Comparison of ENCODE assay signal across 2 worm cellular contexts in genomic region chrIII:13462965-13463783, ce11.
TF ChIP-seq lines count a peak whose summit lies in the region.

ant-1.1 (plus strand) TSS chrIII:13463163.

TF ChIP-seq in whole organism, L4 larva, 104 proteins besides CTCF, POLR2A, EP300 and RAD21 (continued from another document):
- TF ChIP-seq Y75B8A.6 (GFP tag; IDR thresholded peaks at IDR 0.05; lab: Robert Waterston, UW) = peak; percentile 82
- TF ChIP-seq unc-130 (GFP tag; optimal IDR thresholded peaks at IDR 0.05; lab: Kevin White, UChicago) = peak; percentile 81
- TF ChIP-seq ceh-62 (tag; optimal IDR thresholded peaks at IDR 0.05; lab: Kevin White, UChicago) = no peak
- TF ChIP-seq nhr-25 (tag; optimal IDR thresholded peaks at IDR 0.05; lab: Kevin White, UChicago; ENCODE audit: borderline replicate concordance, insufficient read depth) = peak; percentile 82
- TF ChIP-seq pqm-1 (tag; optimal IDR thresholded peaks at IDR 0.05; lab: Kevin White, UChicago) = peak; percentile 21
- peak; percentile 47; the same call in 1 of the 2 replicates for TF ChIP-seq Y48G9A.11 (GFP tag; IDR thresholded peaks at IDR 0.05; lab: Robert Waterston, UW)
- TF ChIP-seq D1046.2 (GFP tag; IDR thresholded peaks at IDR 0.05; lab: Robert Waterston, UW) = peak; percentile 77; the same call in 1 of the 2 replicates
- TF ChIP-seq spr-3 (GFP tag; optimal IDR thresholded peaks at IDR 0.05; lab: Kevin White, UChicago) = peak; percentile 70
- TF ChIP-seq dve-1 (tag; optimal IDR thresholded peaks at IDR 0.05; lab: Kevin White, UChicago; ENCODE audit: insufficient read depth) = peak; percentile 93
- no peak for TF ChIP-seq zip-2 (tag; optimal IDR thresholded peaks at IDR 0.05; lab: Kevin White, UChicago)
- TF ChIP-seq egl-43 (GFP tag; IDR thresholded peaks at IDR 0.05; lab: Robert Waterston, UW) = peak; percentile 88
- TF ChIP-seq duxl-1 (tag; optimal IDR thresholded peaks at IDR 0.05; lab: Kevin White, UChicago; ENCODE audit: poor library complexity) = peak; percentile 68
- TF ChIP-seq lin-13 (GFP tag; optimal IDR thresholded peaks at IDR 0.05; lab: Kevin White, UChicago) = peak; percentile 91
- 0 out of 2 replicates have a peak, but pooled peaks have one; percentile 43 for TF ChIP-seq snpc-1.2 (GFP tag; IDR thresholded peaks at IDR 0.05; lab: Robert Waterston, UW)
- peak; percentile 76 for TF ChIP-seq ZK337.2 (GFP tag; IDR thresholded peaks at IDR 0.05; lab: Robert Waterston, UW)
- TF ChIP-seq lin-29 (GFP tag; IDR thresholded peaks at IDR 0.05; lab: Robert Waterston, UW) = peak; percentile 78
- TF ChIP-seq F49E8.2 (tag; optimal IDR thresholded peaks at IDR 0.05; lab: Kevin White, UChicago; ENCODE audit: borderline replicate concordance) = no peak
- peak; percentile 95 for TF ChIP-seq set-16 (GFP tag; IDR thresholded peaks at IDR 0.05; lab: Robert Waterston, UW)
- TF ChIP-seq ztf-7 (tag; optimal IDR thresholded peaks at IDR 0.05; lab: Kevin White, UChicago) = peak; percentile 6
- TF ChIP-seq dmd-6 (GFP tag; IDR thresholded peaks at IDR 0.05; lab: Robert Waterston, UW) = peak; percentile 89
- peak; percentile 64; the same call in 1 of the 2 replicates for TF ChIP-seq lim-7 (GFP tag; IDR thresholded peaks at IDR 0.05; lab: Robert Waterston, UW)
- peak; percentile 4 to 50 for TF ChIP-seq mdl-1 (tag; optimal IDR thresholded peaks at IDR 0.05; lab: Kevin White, UChicago)
- peak; percentile 89 for TF ChIP-seq nhr-11 (tag; optimal IDR thresholded peaks at IDR 0.05; lab: Kevin White, UChicago)
- TF ChIP-seq zfp-2 (tag; optimal IDR thresholded peaks at IDR 0.05; lab: Kevin White, UChicago) = peak; percentile 98
- peak; percentile 91 for TF ChIP-seq zfp-3 (GFP tag; conservative IDR thresholded peaks at IDR 0.05; lab: Robert Waterston, UW)
- TF ChIP-seq hmg-1.1 (GFP tag; IDR thresholded peaks at IDR 0.05; lab: Robert Waterston, UW) = peak; percentile 92
- no peak for TF ChIP-seq nhr-237 (tag; optimal IDR thresholded peaks at IDR 0.05; lab: Kevin White, UChicago)
- TF ChIP-seq ceh-20 (GFP tag; IDR thresholded peaks at IDR 0.05; lab: Robert Waterston, UW) = peak; percentile 85

TF ChIP-seq in whole organism, late embryonic, 69 proteins besides CTCF, POLR2A, EP300 and RAD21 (continued from another document):
- TF ChIP-seq unc-42 (tag; optimal IDR thresholded peaks at IDR 0.05; lab: Kevin White, UChicago) = peak; percentile 77
- TF ChIP-seq nfya-1 (tag; optimal IDR thresholded peaks at IDR 0.05; lab: Kevin White, UChicago) = peak; percentile 95
- peak; percentile 42 for TF ChIP-seq ceh-19 (GFP tag; optimal IDR thresholded peaks at IDR 0.05; lab: Kevin White, UChicago)
